Worm (Caenorhabditis elegans) whole organism, L4/young adult: ENCODE data around the gene srh-274.
"Not testable (repeated sequence)": the region's sequence is repeated elsewhere in the genome, so short reads cannot be mapped to it uniquely, and the experiment has no call there.

ENCODE experiments used
- W03F9.2 ChIP-seq: fragments of 150-350 bp; optimal IDR thresholded peaks from 2 replicates; lab custom pipeline; 2014; ENCODE audit warnings: missing biosample characterization, missing genetic modification characterization
- dao-5 ChIP-seq: sonication (generic microtip); optimal IDR thresholded peaks from 2 replicates; lab custom pipeline; 2016; ENCODE audit warnings: missing genotype, missing genetic modification characterization, moderate library complexity, missing compliant biosample characterization
- him-1 ChIP-seq: sonication (generic microtip); optimal IDR thresholded peaks from 2 replicates; lab custom pipeline; 2016; ENCODE audit warnings: missing genotype, missing genetic modification reagents, missing genetic modification characterization, missing compliant biosample characterization

The srh-274 gene

ce11 chrII:968106-968505 lies 14.8 kb upstream of the srh-274 start, which contains the start of gene C32B5.6:
C32B5.6 (plus strand) TSS chrII:968406.
- TF ChIP-seq W03F9.2, him-1, dao-5 (tag; lab: Kevin White, UChicago): not testable (repeated sequence)

ce11 chrII:972850-973249 lies 10.1 kb upstream of the srh-274 start, which contains the start of gene C32B5.15:
C32B5.15 (minus strand) TSS chrII:972950.
- no peak for TF ChIP-seq W03F9.2 (tag; lab: Kevin White, UChicago)
- no peak for TF ChIP-seq him-1 (tag; lab: Kevin White, UChicago)
- TF ChIP-seq dao-5 (tag; lab: Kevin White, UChicago) = no peak

- TF ChIP-seq him-1 (tag; lab: Kevin White, UChicago) (no peak), dao-5 (tag; lab: Kevin White, UChicago) (no peak)
Observed at ce11 chrII:973999-974398, 8.9 kb upstream of the srh-274 start, which contains the start of gene fbxc-14. fbxc-14 (plus strand) TSS chrII:974299.

DNA sequence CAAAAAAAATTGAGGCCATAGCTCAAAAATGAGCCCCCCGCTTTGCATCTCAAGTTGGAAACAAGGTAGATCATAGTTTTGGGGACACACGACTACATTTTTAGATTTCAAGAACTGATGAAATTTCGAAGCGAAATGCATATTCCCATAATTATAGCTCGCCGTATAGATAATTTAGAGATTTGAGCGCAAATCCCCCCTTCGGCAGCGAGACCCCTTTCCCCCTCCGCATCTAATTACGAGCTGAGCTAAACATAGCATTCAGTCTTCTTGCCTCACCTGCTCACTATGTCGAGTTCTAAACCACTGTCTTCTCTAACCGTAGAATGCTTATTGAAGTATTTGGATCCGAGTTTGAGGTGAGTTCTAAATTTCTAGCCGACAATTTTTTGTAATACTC lies 3.8 kb upstream of the srh-274 start, which contains the start of the genes fbxc-17 and fbxc-15:
Gene fbxc-17, minus strand, starts transcription at position 101 of the 400 bp plus-strand sequence.
Gene fbxc-15, plus strand, starts transcription at position 289 of the 400 bp plus-strand sequence.
- TF ChIP-seq W03F9.2 (tag; lab: Kevin White, UChicago) (no peak), dao-5 (tag; lab: Kevin White, UChicago) (no peak)

- TF ChIP-seq W03F9.2, him-1, dao-5 (tag; lab: Kevin White, UChicago): not testable (repeated sequence)
Observed at ce11 chrII:985703-986102, 2.8 kb downstream of the srh-274 start, which contains the start of gene fbxc-40. fbxc-40 (plus strand) TSS chrII:986003.

ce11 chrII:988437-988836 lies 5.5 kb downstream of the srh-274 start, which contains the start of gene fbxc-39:
fbxc-39 (plus strand) TSS chrII:988737.
- TF ChIP-seq W03F9.2 (tag; lab: Kevin White, UChicago) (no peak), him-1 (tag; lab: Kevin White, UChicago) (no peak), dao-5 (tag; lab: Kevin White, UChicago) (no peak)

DNA sequence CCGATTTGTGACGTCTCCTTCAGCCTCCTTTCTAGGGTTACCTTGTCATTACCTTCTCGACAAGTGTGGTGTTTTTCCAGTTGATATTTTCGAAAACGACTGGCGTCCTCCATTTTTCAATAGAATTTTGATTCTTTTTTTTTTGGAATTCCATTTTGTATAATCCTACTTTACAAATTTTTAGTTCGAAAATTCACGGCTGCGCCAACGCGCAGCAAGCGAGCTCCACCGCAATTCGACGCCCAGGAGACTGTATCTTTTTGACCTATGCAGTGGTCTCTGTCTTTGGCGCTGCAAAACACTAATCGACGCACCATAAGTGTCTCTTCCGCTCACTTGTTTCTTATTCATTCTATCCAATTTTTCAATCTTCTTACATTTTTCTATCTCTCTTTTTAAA lies 8.4 kb downstream of the srh-274 start, which contains the start of gene fbxc-42:
Gene fbxc-42, plus strand, starts transcription at position 301 of the 400 bp plus-strand sequence.
- TF ChIP-seq dao-5 (tag; lab: Kevin White, UChicago) (no peak), him-1 (tag; lab: Kevin White, UChicago) (no peak), W03F9.2 (tag; lab: Kevin White, UChicago) (no peak)

DNA sequence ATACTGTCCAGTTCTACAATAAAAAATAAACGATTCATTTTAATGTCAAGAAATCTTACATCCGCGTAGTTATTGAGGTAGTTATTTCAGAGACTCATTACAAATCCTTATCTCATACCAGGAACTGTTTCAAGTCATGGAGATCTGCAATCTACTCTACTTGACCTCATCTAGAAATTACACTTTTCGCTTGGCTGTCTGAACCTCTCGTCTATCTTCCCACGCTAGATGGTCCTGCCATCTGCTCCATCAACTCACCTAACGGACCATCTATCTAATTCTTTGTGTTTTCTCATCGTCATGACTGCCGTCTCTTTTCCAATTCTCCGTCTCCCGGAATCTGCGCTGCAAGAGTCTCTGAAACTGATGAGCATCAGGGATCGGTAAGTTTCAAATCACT lies 11.3 kb downstream of the srh-274 start, which contains the start of gene F45D11.7:
Gene F45D11.7, plus strand, starts transcription at position 301 of the 400 bp plus-strand sequence.
- TF ChIP-seq him-1, W03F9.2, dao-5 (tag; lab: Kevin White, UChicago): not testable (repeated sequence)

- TF ChIP-seq him-1, W03F9.2, dao-5 (tag; lab: Kevin White, UChicago): not testable (repeated sequence)
Observed at ce11 chrII:996112-996511, 13.2 kb downstream of the srh-274 start, which contains the start of gene F45D11.11. F45D11.11 (minus strand) TSS chrII:996212.

DNA sequence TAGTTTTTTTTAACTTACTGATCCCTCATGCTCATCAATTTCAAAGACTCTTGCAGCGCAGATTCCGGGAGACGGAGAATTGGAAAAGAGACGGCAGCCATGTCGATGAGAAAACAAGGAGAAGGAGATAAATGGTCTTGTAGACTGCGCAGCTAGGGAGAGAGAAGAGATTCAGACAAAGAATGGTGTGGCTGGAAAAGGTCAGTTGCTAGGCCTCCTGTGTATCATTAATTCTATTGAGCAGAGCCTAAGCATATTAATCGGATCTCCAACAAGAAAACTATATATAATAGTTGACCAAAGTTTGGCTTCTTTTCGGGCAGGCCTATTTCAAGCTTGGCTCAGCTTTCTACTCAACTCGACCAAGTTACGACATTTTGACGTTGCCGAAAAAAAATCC lies 16.6 kb downstream of the srh-274 start, which contains the start of gene fbxb-29:
Gene fbxb-29, minus strand, starts transcription at position 101 of the 400 bp plus-strand sequence.
- TF ChIP-seq dao-5 (tag; lab: Kevin White, UChicago) (no peak), him-1 (tag; lab: Kevin White, UChicago) (no peak), W03F9.2 (tag; lab: Kevin White, UChicago) (no peak)

- no peak for TF ChIP-seq him-1 (tag; lab: Kevin White, UChicago)
- no peak for TF ChIP-seq dao-5 (tag; lab: Kevin White, UChicago)
- no peak for TF ChIP-seq W03F9.2 (tag; lab: Kevin White, UChicago)
Observed at ce11 chrII:1001351-1001750, 18.4 kb downstream of the srh-274 start, which contains the start of the genes fbxb-30 and F45D11.5. fbxb-30 (minus strand) TSS chrII:1001451. F45D11.5 (plus strand) TSS chrII:1001702.

DNA sequence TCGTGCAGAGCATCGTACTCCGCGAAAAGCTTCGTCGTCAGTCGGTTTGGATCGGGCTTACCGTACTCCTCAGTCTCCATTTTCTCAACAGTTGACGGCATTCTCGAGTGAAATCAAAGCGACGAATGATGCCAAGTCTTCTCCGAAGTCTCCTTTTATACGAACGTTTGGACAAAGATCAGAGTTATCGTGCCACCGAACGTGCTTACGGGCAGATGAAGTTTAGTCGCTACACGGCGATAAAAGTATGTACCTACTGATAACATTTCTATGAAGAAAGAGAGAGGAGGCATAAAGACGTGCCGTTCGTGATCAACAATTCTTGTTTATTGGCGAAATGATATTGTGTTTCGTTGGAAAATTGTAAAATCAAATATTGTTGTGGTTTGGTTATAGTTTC lies 23.4 kb downstream of the srh-274 start, which contains the start of gene F45D11.14:
Gene F45D11.14, minus strand, starts transcription at position 101 of the 400 bp plus-strand sequence.
- not testable (repeated sequence) for TF ChIP-seq dao-5, W03F9.2, him-1 (tag; lab: Kevin White, UChicago)

DNA sequence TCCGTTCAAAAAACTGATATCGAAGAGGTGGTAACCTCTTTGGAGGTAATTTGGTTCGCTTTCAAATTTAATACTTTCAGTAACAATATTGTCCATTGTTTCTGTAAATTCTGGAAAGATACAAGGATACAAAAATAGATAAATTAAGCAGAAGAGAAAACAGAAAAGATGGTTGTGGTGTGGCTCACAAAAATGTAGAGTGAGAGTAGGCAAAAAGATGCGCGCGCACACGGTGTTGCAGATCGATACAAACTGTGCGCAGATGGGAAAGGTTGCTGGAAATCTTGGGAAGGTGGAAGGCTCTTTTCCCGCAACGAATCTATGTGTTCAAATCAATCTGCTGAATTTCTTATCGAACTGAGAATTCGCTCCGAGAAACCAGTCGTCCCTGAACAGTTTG lies 41.7 kb downstream of the srh-274 start, which contains the start of gene btb-11:
Gene btb-11, minus strand, starts transcription at position 101 of the 400 bp plus-strand sequence.
- TF ChIP-seq W03F9.2, him-1, dao-5 (tag; lab: Kevin White, UChicago): not testable (repeated sequence)
